Fruit fly (Drosophila melanogaster) whole organism, embryonic: ENCODE results near the gene Dredd.

Experiments used
- CG1024 ChIP-seq: fragments of 200-800 bp; sonication (Bioruptor generic); IDR thresholded peaks from 2 replicates; pipeline ENCODE4 v1.3.6; 2022; ENCODE audit warnings: missing biosample characterization, missing genetic modification characterization
- CG10267 ChIP-seq: fragments of 200-800 bp; sonication (Bioruptor generic); optimal IDR thresholded peaks from 2 replicates; lab custom pipeline; 2018; ENCODE audit warnings: missing biosample characterization, mild to moderate bottlenecking, missing genetic modification characterization, moderate library complexity
- CG10366 ChIP-seq: fragments of 200-800 bp; sonication (Bioruptor generic); IDR thresholded peaks from 2 replicates; pipeline ENCODE4 v1.3.6; 2022; ENCODE audit warnings: missing biosample characterization, missing genetic modification characterization
- CG10462 ChIP-seq: fragments of 200-800 bp; sonication (Bioruptor generic); optimal IDR thresholded peaks from 2 replicates; lab custom pipeline; 2016; ENCODE audit warnings: missing biosample characterization, missing genetic modification characterization
- CG10543 ChIP-seq: fragments of 200-800 bp; sonication (Bioruptor generic); optimal IDR thresholded peaks from 3 replicates; lab custom pipeline; 2017; ENCODE audit warnings: missing biosample characterization, mild to moderate bottlenecking, missing genetic modification characterization, moderate library complexity
- CG10654 ChIP-seq: fragments of 200-800 bp; sonication (Bioruptor generic); optimal IDR thresholded peaks from 2 replicates; lab custom pipeline; 2016; ENCODE audit warnings: missing biosample characterization, missing genetic modification characterization
- CG10959 ChIP-seq: fragments of 200-800 bp; sonication (Bioruptor generic); IDR thresholded peaks from 2 replicates; pipeline ENCODE4 v1.3.6; 2022; ENCODE audit warnings: missing biosample characterization, missing genetic modification characterization
- CG10979 ChIP-seq: fragments of 200-800 bp; sonication (Bioruptor generic); optimal IDR thresholded peaks from 2 replicates; lab custom pipeline; 2018; ENCODE audit warnings: missing biosample characterization, mild to moderate bottlenecking, missing genetic modification characterization, moderate library complexity
- CG12236 ChIP-seq: fragments of 200-800 bp; sonication (Bioruptor generic); optimal IDR thresholded peaks from 2 replicates; lab custom pipeline; 2016; ENCODE audit warnings: missing biosample characterization, missing genetic modification characterization
- CG13123 ChIP-seq: fragments of 200-800 bp; sonication (Bioruptor generic); optimal IDR thresholded peaks from 2 replicates; lab custom pipeline; 2016; ENCODE audit warnings: missing biosample characterization, missing genetic modification characterization
- CG14710 ChIP-seq: fragments of 200-800 bp; sonication (Bioruptor generic); optimal IDR thresholded peaks from 3 replicates; lab custom pipeline; 2019; ENCODE audit warnings: missing biosample characterization, mild to moderate bottlenecking, missing genetic modification characterization, moderate library complexity
- CG18262 ChIP-seq: fragments of 200-800 bp; optimal IDR thresholded peaks from 3 replicates; lab custom pipeline; 2019; ENCODE audit warnings: missing biosample characterization, mild to moderate bottlenecking, missing genetic modification characterization, moderate library complexity
- CG2116 ChIP-seq: fragments of 200-800 bp; sonication (Bioruptor generic); optimal IDR thresholded peaks from 3 replicates; lab custom pipeline; 2018; ENCODE audit warnings: missing biosample characterization, mild to moderate bottlenecking, missing genetic modification characterization
- CG2129 ChIP-seq: fragments of 200-800 bp; sonication (Bioruptor generic); IDR thresholded peaks from 2 replicates; pipeline ENCODE4 v1.3.6; 2022; ENCODE audit warnings: missing biosample characterization, missing genetic modification characterization; ENCODE audit not compliant: partially characterized antibody
- CG31365 ChIP-seq: fragments of 200-800 bp; sonication (Bioruptor generic); optimal IDR thresholded peaks from 2 replicates; lab custom pipeline; 2018; ENCODE audit warnings: missing biosample characterization, mild to moderate bottlenecking, missing genetic modification characterization
- CG42726 ChIP-seq: fragments of 200-800 bp; sonication (Bioruptor generic); IDR thresholded peaks from 2 replicates; pipeline ENCODE4 v1.3.6; 2022; ENCODE audit warnings: missing biosample characterization, missing genetic modification characterization; ENCODE audit not compliant: partially characterized antibody
- CG5180 ChIP-seq: fragments of 200-800 bp; sonication (Bioruptor generic); optimal IDR thresholded peaks from 3 replicates; lab custom pipeline; 2017; ENCODE audit warnings: missing biosample characterization, missing genetic modification characterization, mild to moderate bottlenecking, moderate library complexity, missing genetic modification reagents
- CG6175 ChIP-seq: fragments of 200-800 bp; sonication (Bioruptor generic); IDR thresholded peaks from 3 replicates; pipeline ENCODE4 v1.3.6; 2022; ENCODE audit warnings: missing biosample characterization, missing genetic modification characterization
- CG6854 ChIP-seq: fragments of 200-800 bp; sonication (Bioruptor generic); optimal IDR thresholded peaks from 3 replicates; lab custom pipeline; 2017; ENCODE audit warnings: missing biosample characterization, mild to moderate bottlenecking, missing genetic modification characterization
- CG7556 ChIP-seq: fragments of 200-800 bp; sonication (Bioruptor generic); optimal IDR thresholded peaks from 2 replicates; lab custom pipeline; 2017; ENCODE audit warnings: missing biosample characterization, mild to moderate bottlenecking, missing genetic modification characterization
- CG9609 ChIP-seq: fragments of 200-800 bp; sonication (Bioruptor generic); optimal IDR thresholded peaks from 3 replicates; lab custom pipeline; 2016; ENCODE audit warnings: missing biosample characterization, missing genetic modification characterization
- CG9817 ChIP-seq: fragments of 200-800 bp; sonication (Bioruptor generic); optimal IDR thresholded peaks from 2 replicates; lab custom pipeline; 2018; ENCODE audit warnings: missing biosample characterization, mild to moderate bottlenecking, missing genetic modification characterization, moderate library complexity
- Dll ChIP-seq: fragments of 200-800 bp; sonication (Bioruptor generic); IDR thresholded peaks from 4 replicates; pipeline ENCODE4 v1.3.6; 2022; ENCODE audit warnings: missing biosample characterization, missing genetic modification characterization; ENCODE audit not compliant: partially characterized antibody
- Doc3 ChIP-seq: fragments of 200-800 bp; sonication (Bioruptor generic); IDR thresholded peaks from 3 replicates; pipeline ENCODE4 v1.3.6; 2022; ENCODE audit warnings: missing biosample characterization, missing genetic modification characterization; ENCODE audit not compliant: partially characterized antibody
- Ets65A ChIP-seq: fragments of 200-800 bp; sonication (Bioruptor generic); peaks from one replicate; lab custom pipeline; 2016; ENCODE audit warnings: missing biosample characterization, missing genetic modification characterization
- Fer2 ChIP-seq: fragments of 200-800 bp; sonication (Bioruptor generic); optimal IDR thresholded peaks from 2 replicates; lab custom pipeline; 2018; ENCODE audit warnings: missing biosample characterization, mild to moderate bottlenecking, missing genetic modification characterization, moderate library complexity
- Hand ChIP-seq: fragments of 200-800 bp; sonication (Bioruptor generic); optimal IDR thresholded peaks from 2 replicates; lab custom pipeline; 2017; ENCODE audit warnings: mild to moderate bottlenecking, missing biosample characterization, missing genetic modification reagents, missing genetic modification characterization
- Lim3 ChIP-seq: fragments of 200-800 bp; sonication (Bioruptor generic); IDR thresholded peaks from 2 replicates; pipeline ENCODE4 v1.3.6; 2022; ENCODE audit warnings: missing biosample characterization, missing genetic modification characterization
- Max ChIP-seq: fragments of 200-800 bp; sonication (Bioruptor generic); optimal IDR thresholded peaks from 2 replicates; lab custom pipeline; 2016; ENCODE audit warnings: missing biosample characterization, mild to moderate bottlenecking, missing genetic modification characterization
- NK7.1 ChIP-seq: fragments of 200-800 bp; sonication (Bioruptor generic); optimal IDR thresholded peaks from 3 replicates; lab custom pipeline; 2016; ENCODE audit warnings: missing biosample characterization, missing genetic modification characterization
- Nf-YC ChIP-seq: fragments of 200-800 bp; optimal IDR thresholded peaks from 3 replicates; lab custom pipeline; 2019; ENCODE audit warnings: missing biosample characterization, mild to moderate bottlenecking, missing genetic modification characterization, moderate library complexity
- Sin3A ChIP-seq: fragments of >200 bp; optimal IDR thresholded peaks from 2 replicates; lab custom pipeline; 2018
- Usf ChIP-seq: fragments of 200-800 bp; sonication (Bioruptor generic); optimal IDR thresholded peaks from 2 replicates; lab custom pipeline; 2017; ENCODE audit warnings: missing genotype, missing biosample characterization, missing genetic modification characterization
- ac ChIP-seq: fragments of 200-800 bp; sonication (Bioruptor generic); optimal IDR thresholded peaks from 3 replicates; lab custom pipeline; 2017; ENCODE audit warnings: missing biosample characterization, mild to moderate bottlenecking, missing genetic modification characterization
- amos ChIP-seq: fragments of 200-800 bp; sonication (Bioruptor generic); IDR thresholded peaks from 2 replicates; pipeline ENCODE4 v1.3.6; 2022; ENCODE audit warnings: missing biosample characterization, missing genetic modification characterization; ENCODE audit not compliant: partially characterized antibody
- ap ChIP-seq: fragments of 200-800 bp; sonication (Bioruptor generic); IDR thresholded peaks from 2 replicates; pipeline ENCODE4 v1.3.6; 2022; ENCODE audit warnings: missing biosample characterization, missing genetic modification characterization
- ato ChIP-seq: fragments of 200-800 bp; sonication (Bioruptor generic); IDR thresholded peaks from 2 replicates; pipeline ENCODE4 v1.3.6; 2022; ENCODE audit warnings: missing biosample characterization, missing genetic modification characterization; ENCODE audit not compliant: partially characterized antibody
- br ChIP-seq: fragments of >200 bp; optimal IDR thresholded peaks from 2 replicates; lab custom pipeline; 2017
- danr ChIP-seq: fragments of 200-800 bp; sonication (Bioruptor generic); IDR thresholded peaks from 2 replicates; pipeline ENCODE4 v1.3.6; 2022; ENCODE audit warnings: missing biosample characterization, missing genetic modification characterization
- fd3F ChIP-seq: fragments of 200-800 bp; sonication (Bioruptor generic); optimal IDR thresholded peaks from 2 replicates; lab custom pipeline; 2018; ENCODE audit warnings: missing biosample characterization, mild to moderate bottlenecking, missing genetic modification characterization, moderate library complexity
- hbn ChIP-seq: fragments of 200-800 bp; sonication (Bioruptor generic); IDR thresholded peaks from 2 replicates; pipeline ENCODE4 v1.3.6; 2022; ENCODE audit warnings: missing biosample characterization, missing genetic modification characterization; ENCODE audit not compliant: partially characterized antibody
- inv ChIP-seq: fragments of 200-800 bp; sonication (Bioruptor generic); IDR thresholded peaks from 2 replicates; pipeline ENCODE4 v1.3.6; 2022; ENCODE audit warnings: missing biosample characterization, missing genetic modification characterization; ENCODE audit not compliant: partially characterized antibody
- onecut ChIP-seq: fragments of 200-800 bp; sonication (Bioruptor generic); IDR thresholded peaks from 2 replicates; pipeline ENCODE4 v1.3.6; 2022; ENCODE audit warnings: missing biosample characterization, missing genetic modification characterization
- prd ChIP-seq, 3 experiments: fragments of >200 bp in 2 of 3; fragments of 200-800 bp in 1 of 3; sonication (Bioruptor generic) in 1 of 3; optimal IDR thresholded peaks in 2 of 3; IDR thresholded peaks in 1 of 3; 2 replicates in 2 of 3; 3 replicates in 1 of 3; pipeline versions ENCODE4 v1.3.6 to Lab custom; 2017 to 2022; ENCODE audit warnings: missing biosample characterization in 1 of 3, missing genetic modification characterization in 1 of 3
- run ChIP-seq: fragments of 200-800 bp; sonication (Bioruptor generic); optimal IDR thresholded peaks from 3 replicates; lab custom pipeline; 2018; ENCODE audit warnings: missing biosample characterization, mild to moderate bottlenecking, missing genetic modification characterization
- sob ChIP-seq: fragments of 200-800 bp; sonication (Bioruptor generic); IDR thresholded peaks from 2 replicates; pipeline ENCODE4 v1.3.6; 2022; ENCODE audit warnings: missing biosample characterization, missing genetic modification characterization
- yki ChIP-seq: fragments of >200 bp; optimal IDR thresholded peaks from 3 replicates; lab custom pipeline; 2018
- zen ChIP-seq: fragments of 200-800 bp; sonication (Bioruptor generic); optimal IDR thresholded peaks from 3 replicates; lab custom pipeline; 2018; ENCODE audit warnings: missing biosample characterization, mild to moderate bottlenecking, missing genetic modification characterization, moderate library complexity
- zen2 ChIP-seq: fragments of 200-800 bp; sonication (Bioruptor generic); IDR thresholded peaks from 3 replicates; pipeline ENCODE4 v1.3.6; 2022; ENCODE audit warnings: missing biosample characterization, missing genetic modification characterization; ENCODE audit not compliant: partially characterized antibody

Gene Dredd

DNA sequence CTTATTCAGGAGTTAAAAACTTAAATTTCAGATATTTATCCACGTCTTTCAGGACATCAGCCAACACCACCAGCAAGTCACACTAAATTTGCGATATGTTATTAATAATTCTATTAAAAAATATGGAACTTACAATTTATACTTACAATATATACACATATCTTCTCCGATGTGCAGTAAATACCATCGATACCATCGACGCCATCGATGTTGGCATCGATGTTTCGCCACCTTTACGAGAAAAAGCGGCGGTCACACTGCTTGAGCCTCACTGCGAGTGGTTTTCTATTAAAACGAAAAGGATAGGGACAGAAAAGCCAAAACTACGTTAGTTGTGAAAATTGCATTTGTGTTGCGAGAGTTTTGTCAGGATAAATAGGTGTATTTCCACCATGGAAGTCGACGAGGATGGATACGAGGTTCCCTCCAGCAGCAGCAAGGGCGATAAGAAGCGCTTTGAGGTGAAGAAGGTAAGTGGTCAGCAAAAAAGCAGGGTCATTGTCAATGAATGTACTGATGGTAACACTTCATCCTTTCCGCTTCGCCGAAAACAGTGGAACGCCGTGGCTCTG lies 11.8 kb upstream of the Dredd start, which contains the start of gene Roc1a (continued):
- TF ChIP-seq Ets65A (GFP tag; lab: Kevin White, UChicago): peak; percentile 86
- TF ChIP-seq Lim3 (GFP tag; lab: Robert Waterston, UW): no peak
- TF ChIP-seq CG13123 (GFP tag; lab: Kevin White, UChicago): no peak
- no peak for TF ChIP-seq prd (optimal IDR thresholded peaks at IDR 0.05; lab: Kevin White, UChicago)
- no peak for TF ChIP-seq prd (GFP tag; IDR thresholded peaks at IDR 0.05; lab: Robert Waterston, UW)
- TF ChIP-seq Fer2 (tag; lab: Kevin White, UChicago): no peak
- peak; percentile 13 for TF ChIP-seq Nf-YC (tag; lab: Kevin White, UChicago)
- no peak for TF ChIP-seq zen (tag; lab: Kevin White, UChicago)
- no peak for TF ChIP-seq CG9609 (GFP tag; lab: Kevin White, UChicago)
- peak; percentile 46 for TF ChIP-seq ato (GFP tag; lab: Robert Waterston, UW)
- 0 out of 3 replicates have a peak, but pooled peaks have one; percentile 12 for TF ChIP-seq Doc3
- no peak for TF ChIP-seq CG10267
- TF ChIP-seq CG42726 (GFP tag; lab: Robert Waterston, UW): peak; percentile 85
- TF ChIP-seq CG31365 (tag; lab: Kevin White, UChicago): no peak
- peak; percentile 88 for TF ChIP-seq amos (GFP tag; lab: Robert Waterston, UW)
- TF ChIP-seq Max (GFP tag; lab: Kevin White, UChicago): no peak
- TF ChIP-seq zen2 (GFP tag; lab: Robert Waterston, UW): peak; percentile 56; the same call in 2 of the 3 replicates
- no peak for TF ChIP-seq CG6175
- no peak for TF ChIP-seq CG10366 (GFP tag; lab: Robert Waterston, UW)
- TF ChIP-seq CG7556 (GFP tag; lab: Kevin White, UChicago): no peak
- no peak for TF ChIP-seq Usf (GFP tag; lab: Kevin White, UChicago)
- TF ChIP-seq CG2116: peak; percentile 15
- TF ChIP-seq CG1024 (GFP tag; lab: Robert Waterston, UW): no peak
- TF ChIP-seq CG10654 (GFP tag; lab: Kevin White, UChicago): no peak
- TF ChIP-seq CG10462 (GFP tag; lab: Kevin White, UChicago): no peak
- TF ChIP-seq ap (GFP tag; lab: Robert Waterston, UW): no peak
- no peak for TF ChIP-seq CG10959 (GFP tag; lab: Robert Waterston, UW)
- TF ChIP-seq CG14710 (tag; lab: Kevin White, UChicago): peak; percentile 32
- peak; percentile 70 for TF ChIP-seq inv (GFP tag; lab: Robert Waterston, UW)
- TF ChIP-seq run (tag; lab: Kevin White, UChicago): no peak
- TF ChIP-seq ac: no peak
- no peak for TF ChIP-seq sob
- TF ChIP-seq CG9817 (tag; lab: Kevin White, UChicago): peak; percentile 21
- no peak for TF ChIP-seq danr (GFP tag; lab: Robert Waterston, UW)

dm6 chrX:646395-647009 lies 11.2 kb upstream of the Dredd start:
- TF ChIP-seq CG6854 (GFP tag; lab: Kevin White, UChicago) (no peak), Dll (GFP tag; lab: Robert Waterston, UW) (peak; percentile 51; the same call in 1 of the 4 replicates), CG18262 (tag; lab: Kevin White, UChicago) (peak; percentile 19), hbn (GFP tag; lab: Robert Waterston, UW) (peak; percentile 30; the same call in 1 of the 2 replicates), CG12236 (GFP tag; lab: Kevin White, UChicago) (no peak), CG2129 (GFP tag; lab: Robert Waterston, UW) (no peak), onecut (GFP tag; lab: Robert Waterston, UW) (no peak), br (lab: Kevin White, UChicago) (no peak), NK7.1 (GFP tag; lab: Kevin White, UChicago) (no peak), CG10543 (GFP tag; lab: Kevin White, UChicago) (no peak), Sin3A (lab: Kevin White, UChicago) (no peak), fd3F (GFP tag; lab: Kevin White, UChicago) (no peak), amos (GFP tag; lab: Robert Waterston, UW) (no peak; the same call in 1 of the 2 replicates), CG5180 (GFP tag; lab: Kevin White, UChicago) (no peak), yki (lab: Kevin White, UChicago) (no peak), Hand (GFP tag; lab: Kevin White, UChicago) (no peak), CG10979 (tag; lab: Kevin White, UChicago) (no peak)
